Fruit fly (Drosophila melanogaster) whole organism, embryonic: Measurements from ENCODE around the gene CG31321.

ENCODE experiments used
- Ada2b ChIP-seq: fragments of 200-800 bp; sonication (Bioruptor generic); IDR thresholded peaks from 2 replicates; pipeline ENCODE4 v1.3.6; 2022; ENCODE audit warnings: missing biosample characterization, missing genetic modification characterization
- Atf3 ChIP-seq: fragments of 200-800 bp; sonication (Bioruptor generic); optimal IDR thresholded peaks from 3 replicates; lab custom pipeline; 2016; ENCODE audit warnings: missing biosample characterization, missing genetic modification characterization
- BEAF-32 ChIP-seq: fragments of 200-800 bp; sonication (Bioruptor generic); optimal IDR thresholded peaks from 3 replicates; lab custom pipeline; 2017; ENCODE audit warnings: missing biosample characterization, missing genetic modification characterization, mild to moderate bottlenecking, moderate library complexity, missing genetic modification reagents
- CG10565 ChIP-seq: fragments of 200-800 bp; sonication (Bioruptor generic); optimal IDR thresholded peaks from 3 replicates; lab custom pipeline; 2016; ENCODE audit warnings: missing biosample characterization, mild to moderate bottlenecking, missing genetic modification characterization
- CG11504 ChIP-seq: fragments of 200-800 bp; sonication (Bioruptor generic); optimal IDR thresholded peaks from 3 replicates; lab custom pipeline; 2019; ENCODE audit warnings: missing biosample characterization, mild to moderate bottlenecking, missing genetic modification characterization, moderate library complexity
- CG11695 ChIP-seq: fragments of 200-800 bp; sonication (Bioruptor generic); IDR thresholded peaks from 3 replicates; pipeline ENCODE4 v1.3.6; 2022; ENCODE audit warnings: missing biosample characterization, missing genetic modification characterization
- CG12219 ChIP-seq: fragments of 200-800 bp; sonication (Bioruptor generic); optimal IDR thresholded peaks from 3 replicates; lab custom pipeline; 2018; ENCODE audit warnings: missing biosample characterization, mild to moderate bottlenecking, missing genetic modification characterization
- CG12391 ChIP-seq: fragments of 200-800 bp; sonication (Bioruptor generic); optimal IDR thresholded peaks from 3 replicates; lab custom pipeline; 2018; ENCODE audit warnings: missing biosample characterization, mild to moderate bottlenecking, missing genetic modification characterization, moderate library complexity
- CG12942 ChIP-seq: fragments of 200-800 bp; sonication (Bioruptor generic); optimal IDR thresholded peaks from 3 replicates; lab custom pipeline; 2016; ENCODE audit warnings: missing biosample characterization, missing genetic modification characterization
- CG14667 ChIP-seq: fragments of 200-800 bp; sonication (Bioruptor generic); IDR thresholded peaks from 2 replicates; pipeline ENCODE4 v1.3.6; 2022; ENCODE audit warnings: missing biosample characterization, missing genetic modification characterization
- CG15011 ChIP-seq: fragments of 200-800 bp; sonication (Bioruptor generic); optimal IDR thresholded peaks from 3 replicates; lab custom pipeline; 2018; ENCODE audit warnings: missing biosample characterization, mild to moderate bottlenecking, missing genetic modification characterization
- CG15601 ChIP-seq: fragments of 200-800 bp; sonication (Bioruptor generic); optimal IDR thresholded peaks from 3 replicates; lab custom pipeline; 2019; ENCODE audit warnings: missing biosample characterization, mild to moderate bottlenecking, missing genetic modification characterization, moderate library complexity
- CG17359 ChIP-seq: fragments of 200-800 bp; sonication (Bioruptor generic); optimal IDR thresholded peaks from 3 replicates; lab custom pipeline; 2018; ENCODE audit warnings: missing biosample characterization, mild to moderate bottlenecking, missing genetic modification characterization, moderate library complexity
- CG17385 ChIP-seq: fragments of 200-800 bp; sonication (Bioruptor generic); optimal IDR thresholded peaks from 3 replicates; lab custom pipeline; 2018; ENCODE audit warnings: missing biosample characterization, mild to moderate bottlenecking, missing genetic modification characterization
- CG18011 ChIP-seq: fragments of 200-800 bp; sonication (Bioruptor generic); optimal IDR thresholded peaks from 2 replicates; lab custom pipeline; 2017; ENCODE audit warnings: missing biosample characterization, missing genetic modification characterization, mild to moderate bottlenecking, moderate library complexity, missing genotype
- CG1832 ChIP-seq: fragments of 200-800 bp; sonication (Bioruptor generic); optimal IDR thresholded peaks from 2 replicates; lab custom pipeline; 2017; ENCODE audit warnings: missing biosample characterization, mild to moderate bottlenecking, missing genetic modification characterization, inconsistent platforms
- CG2678 ChIP-seq: fragments of 200-800 bp; sonication (Bioruptor generic); optimal IDR thresholded peaks from 3 replicates; lab custom pipeline; 2019; ENCODE audit warnings: missing biosample characterization, mild to moderate bottlenecking, missing genetic modification characterization, moderate library complexity
- CG4360 ChIP-seq: fragments of 200-800 bp; sonication (Bioruptor generic); IDR thresholded peaks from 2 replicates; pipeline ENCODE4 v1.3.6; 2022; ENCODE audit warnings: missing biosample characterization, missing genetic modification characterization
- CG6765 ChIP-seq: fragments of 200-800 bp; sonication (Bioruptor generic); optimal IDR thresholded peaks from 3 replicates; lab custom pipeline; 2017; ENCODE audit warnings: missing biosample characterization, mild to moderate bottlenecking, missing genetic modification characterization
- CG7372 ChIP-seq: fragments of 200-800 bp; sonication (Bioruptor generic); IDR thresholded peaks from 2 replicates; pipeline ENCODE4 v1.3.6; 2022; ENCODE audit warnings: missing biosample characterization, missing genetic modification characterization
- CG9727 ChIP-seq: fragments of 200-800 bp; sonication (Bioruptor generic); optimal IDR thresholded peaks from 3 replicates; lab custom pipeline; 2017; ENCODE audit warnings: missing biosample characterization, mild to moderate bottlenecking, missing genetic modification characterization
- CG9932 ChIP-seq: fragments of 200-800 bp; sonication (Bioruptor generic); IDR thresholded peaks from 2 replicates; pipeline ENCODE4 v1.3.6; 2022; ENCODE audit warnings: missing biosample characterization, missing genetic modification characterization
- CHES-1-like ChIP-seq: fragments of 200-800 bp; sonication (Bioruptor generic); optimal IDR thresholded peaks from 2 replicates; lab custom pipeline; 2016; ENCODE audit warnings: missing biosample characterization, missing genetic modification characterization
- Doc2 ChIP-seq: fragments of 200-800 bp; sonication (Bioruptor generic); IDR thresholded peaks from 2 replicates; pipeline ENCODE4 v1.3.6; 2022; ENCODE audit warnings: missing biosample characterization, missing genetic modification characterization
- NK7.1 ChIP-seq: fragments of 200-800 bp; sonication (Bioruptor generic); optimal IDR thresholded peaks from 3 replicates; lab custom pipeline; 2016; ENCODE audit warnings: missing biosample characterization, missing genetic modification characterization
- Nf-YC ChIP-seq: fragments of 200-800 bp; optimal IDR thresholded peaks from 3 replicates; lab custom pipeline; 2019; ENCODE audit warnings: missing biosample characterization, mild to moderate bottlenecking, missing genetic modification characterization, moderate library complexity
- Sry-δ ChIP-seq: fragments of 200-800 bp; sonication (Bioruptor generic); optimal IDR thresholded peaks from 2 replicates; lab custom pipeline; 2016; ENCODE audit warnings: missing biosample characterization, missing genetic modification characterization
- bcd ChIP-seq: fragments of 200-800 bp; sonication (Bioruptor generic); optimal IDR thresholded peaks from 2 replicates; lab custom pipeline; 2017; ENCODE audit warnings: missing biosample characterization, mild to moderate bottlenecking, missing genetic modification characterization
- bigmax ChIP-seq: fragments of 200-800 bp; sonication (Bioruptor generic); optimal IDR thresholded peaks from 2 replicates; lab custom pipeline; 2018; ENCODE audit warnings: missing biosample characterization, mild to moderate bottlenecking, missing genetic modification characterization
- dpn ChIP-seq, 2 experiments: fragments of 200-800 bp; sonication (Bioruptor generic); optimal IDR thresholded peaks; 3 replicates each; lab custom pipeline; 2016; ENCODE audit warnings: missing biosample characterization in 2 of 2, missing genetic modification characterization in 2 of 2
- emc ChIP-seq: fragments of 200-800 bp; sonication (Bioruptor generic); optimal IDR thresholded peaks from 2 replicates; lab custom pipeline; 2016; ENCODE audit warnings: missing biosample characterization, missing genetic modification characterization
- en ChIP-seq: fragments of 200-800 bp; sonication (Bioruptor generic); optimal IDR thresholded peaks from 2 replicates; lab custom pipeline; 2016; ENCODE audit warnings: missing biosample characterization, missing genetic modification characterization
- exex ChIP-seq: fragments of 200-800 bp; sonication (Bioruptor generic); optimal IDR thresholded peaks from 4 replicates; lab custom pipeline; 2018; ENCODE audit warnings: missing biosample characterization, mild to moderate bottlenecking, missing genetic modification characterization, moderate library complexity
- ftz-f1 ChIP-seq: fragments of 200-800 bp; sonication (Bioruptor generic); optimal IDR thresholded peaks from 2 replicates; lab custom pipeline; 2016; ENCODE audit warnings: missing biosample characterization, missing genetic modification characterization
- gsb ChIP-seq: fragments of 200-800 bp; sonication (Bioruptor generic); IDR thresholded peaks from 2 replicates; pipeline ENCODE4 v1.3.6; 2022; ENCODE audit warnings: missing biosample characterization, missing genetic modification characterization
- gsb-n ChIP-seq: fragments of 200-800 bp; sonication (Bioruptor generic); optimal IDR thresholded peaks from 3 replicates; lab custom pipeline; 2018; ENCODE audit warnings: missing biosample characterization, mild to moderate bottlenecking, missing genetic modification characterization
- hb ChIP-seq: fragments of 200-800 bp; sonication (Bioruptor generic); IDR thresholded peaks from 3 replicates; pipeline ENCODE4 v1.3.6; 2022; ENCODE audit warnings: missing biosample characterization, missing genetic modification characterization; ENCODE audit not compliant: partially characterized antibody
- klu ChIP-seq: fragments of 200-800 bp; sonication (Bioruptor generic); IDR thresholded peaks from 2 replicates; pipeline ENCODE4 v1.3.6; 2022; ENCODE audit warnings: missing biosample characterization, missing genetic modification characterization
- pho ChIP-seq: fragments of 200-800 bp; sonication (Bioruptor generic); optimal IDR thresholded peaks from 2 replicates; lab custom pipeline; 2016; ENCODE audit warnings: missing biosample characterization, missing genetic modification characterization
- pzg ChIP-seq: fragments of 200-800 bp; sonication (Bioruptor generic); optimal IDR thresholded peaks from 3 replicates; lab custom pipeline; 2018; ENCODE audit warnings: missing biosample characterization, mild to moderate bottlenecking, missing genetic modification characterization, moderate library complexity
- run ChIP-seq: fragments of 200-800 bp; sonication (Bioruptor generic); optimal IDR thresholded peaks from 3 replicates; lab custom pipeline; 2018; ENCODE audit warnings: missing biosample characterization, mild to moderate bottlenecking, missing genetic modification characterization
- shn ChIP-seq: fragments of 200-800 bp; sonication (Bioruptor generic); optimal IDR thresholded peaks from 3 replicates; lab custom pipeline; 2016; ENCODE audit warnings: missing biosample characterization, missing genetic modification characterization
- sna ChIP-seq: fragments of 200-800 bp; sonication (Bioruptor generic); IDR thresholded peaks from 2 replicates; pipeline ENCODE4 v1.3.6; 2022; ENCODE audit warnings: missing biosample characterization, missing genetic modification characterization; ENCODE audit not compliant: partially characterized antibody
- tap ChIP-seq: fragments of 200-800 bp; optimal IDR thresholded peaks from 3 replicates; lab custom pipeline; 2019; ENCODE audit warnings: missing biosample characterization, mild to moderate bottlenecking, missing genetic modification characterization, moderate library complexity
- tll ChIP-seq, 2 experiments: fragments of 200-800 bp in 1 of 2; fragments of >200 bp in 1 of 2; sonication (Bioruptor generic) in 1 of 2; optimal IDR thresholded peaks; 2 replicates each; lab custom pipeline; 2017 to 2019; ENCODE audit warnings: missing biosample characterization in 2 of 2, missing genetic modification characterization in 2 of 2, mild to moderate bottlenecking in 1 of 2, moderate library complexity in 1 of 2
- toy ChIP-seq: fragments of 200-800 bp; sonication (Bioruptor generic); IDR thresholded peaks from 2 replicates; pipeline ENCODE4 v1.3.6; 2022; ENCODE audit warnings: missing biosample characterization, missing genetic modification characterization
- ttk ChIP-seq: fragments of 200-800 bp; sonication (Bioruptor generic); IDR thresholded peaks from 2 replicates; pipeline ENCODE4 v2.1.2; 2022; ENCODE audit warnings: missing biosample characterization, missing genetic modification characterization
- z ChIP-seq: fragments of 200-800 bp; sonication (Bioruptor generic); IDR thresholded peaks from 3 replicates; pipeline ENCODE4 v1.3.6; 2022; ENCODE audit warnings: missing biosample characterization, missing genetic modification characterization

CG31321 gene

DNA sequence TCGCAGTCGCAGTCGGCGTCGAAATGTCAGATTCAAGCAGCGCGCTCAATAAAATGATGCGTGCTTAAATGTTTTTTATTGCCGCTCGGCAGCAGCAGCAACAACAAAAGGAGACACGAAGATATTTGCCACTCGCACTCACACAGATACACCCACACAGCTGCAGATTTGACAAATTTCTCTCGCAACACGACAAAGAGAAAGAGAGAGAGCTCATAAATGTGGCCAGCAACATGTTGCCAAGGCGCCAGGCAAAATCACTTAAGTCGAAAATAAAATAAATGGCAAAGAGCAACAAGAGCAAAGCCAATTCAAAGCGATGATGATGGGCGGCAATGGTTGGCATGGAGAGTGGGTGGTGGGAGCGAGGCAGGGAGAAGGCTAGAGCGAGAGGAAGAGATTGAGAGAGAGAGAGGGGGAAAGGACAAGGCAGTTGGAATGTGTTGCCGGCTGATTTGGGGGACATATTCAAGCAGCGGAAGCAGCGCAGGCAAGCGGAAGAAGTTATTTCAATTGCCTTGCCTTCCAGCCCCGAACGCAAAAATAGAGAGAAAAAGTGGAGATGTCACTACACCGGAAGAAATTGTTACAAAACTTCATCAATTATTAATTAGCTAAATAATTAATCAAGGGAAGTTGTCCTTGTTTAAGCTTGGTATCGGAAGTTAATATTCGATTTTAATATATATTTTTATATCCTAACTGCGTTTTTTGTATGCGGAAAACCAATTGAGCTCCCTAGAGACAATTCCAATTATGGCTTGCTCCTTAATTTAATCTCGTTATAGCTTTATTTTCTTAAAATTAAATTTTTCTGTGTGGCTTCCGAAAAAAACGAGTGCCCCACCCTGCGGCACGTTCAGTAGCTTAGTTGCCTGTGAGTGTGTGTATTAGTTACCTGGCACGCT lies 36.9 kb downstream of the CG31321 start (continued):
- no peak for TF ChIP-seq klu (GFP tag; lab: Robert Waterston, UW)
- peak; percentile 61 for TF ChIP-seq CG17385 (GFP tag; lab: Kevin White, UChicago)
- 0 out of 2 replicates have a peak, but pooled peaks have one; percentile 17 for TF ChIP-seq CG14667 (GFP tag; lab: Robert Waterston, UW)
- TF ChIP-seq ftz-f1 (GFP tag; lab: Kevin White, UChicago) = no peak
- peak; percentile 65 for TF ChIP-seq CG12391 (tag; lab: Kevin White, UChicago)
- TF ChIP-seq CG10565 = no peak
- TF ChIP-seq Atf3 (GFP tag; lab: Kevin White, UChicago) = no peak
- peak; percentile 62 for TF ChIP-seq CG1832 (GFP tag; lab: Kevin White, UChicago)
- TF ChIP-seq NK7.1 = no peak
- peak; percentile 82 for TF ChIP-seq CG4360
- peak; percentile 36 for TF ChIP-seq CG6765 (GFP tag; lab: Kevin White, UChicago)
- peak; percentile 16; the same call in 1 of the 2 replicates for TF ChIP-seq toy (GFP tag; lab: Robert Waterston, UW)
- TF ChIP-seq hb (GFP tag; lab: Robert Waterston, UW) = no peak
- TF ChIP-seq CG17359 = peak; percentile 66
- TF ChIP-seq emc = no peak
- TF ChIP-seq CG15601 (tag; lab: Kevin White, UChicago) = no peak
- TF ChIP-seq CHES-1-like (GFP tag; lab: Kevin White, UChicago) = no peak
- TF ChIP-seq gsb-n (tag; lab: Kevin White, UChicago) = peak; percentile 14
- no peak for TF ChIP-seq BEAF-32
- TF ChIP-seq Doc2 = no peak
- peak; percentile 77 for TF ChIP-seq CG2678 (tag; lab: Kevin White, UChicago)
- no peak for TF ChIP-seq tll (GFP tag; optimal IDR thresholded peaks at IDR 0.05; lab: Kevin White, UChicago)
- peak; percentile 12 for TF ChIP-seq CG12942
- TF ChIP-seq z (GFP tag; lab: Robert Waterston, UW) = peak; percentile 33; the same call in 1 of the 3 replicates
- TF ChIP-seq run (tag; lab: Kevin White, UChicago) = peak; percentile 10
- TF ChIP-seq exex = no peak
- TF ChIP-seq CG15011 (GFP tag; lab: Kevin White, UChicago) = peak; percentile 42
- peak; percentile 30; the same call in 1 of the 2 replicates for TF ChIP-seq CG9932
- TF ChIP-seq en (GFP tag; lab: Kevin White, UChicago) = no peak
- TF ChIP-seq bigmax = no peak
- peak; percentile 14 for TF ChIP-seq tap
- peak; percentile 64 for TF ChIP-seq CG11695 (GFP tag; lab: Robert Waterston, UW)
- no peak for TF ChIP-seq Sry-δ (GFP tag; lab: Kevin White, UChicago)
- peak; percentile 100 for TF ChIP-seq CG11504 (tag; lab: Kevin White, UChicago)
- TF ChIP-seq gsb (GFP tag; lab: Robert Waterston, UW) = peak; percentile 16; the same call in 1 of the 2 replicates
- TF ChIP-seq CG9727 (GFP tag; lab: Kevin White, UChicago) = peak; percentile 65
- TF ChIP-seq Nf-YC = no peak
- no peak for TF ChIP-seq CG7372 (GFP tag; lab: Robert Waterston, UW)
- TF ChIP-seq pzg = no peak
- TF ChIP-seq bcd (GFP tag; lab: Kevin White, UChicago) = peak; percentile 69
- TF ChIP-seq shn (GFP tag; lab: Kevin White, UChicago) = no peak
- TF ChIP-seq Ada2b = peak; percentile 27; the same call in 1 of the 2 replicates
- no peak for TF ChIP-seq pho (GFP tag; lab: Kevin White, UChicago)
- TF ChIP-seq CG18011 = peak; percentile 40
- peak; percentile 22 to 34 for TF ChIP-seq dpn (GFP tag; optimal IDR thresholded peaks at IDR 0.05; lab: Kevin White, UChicago)
- TF ChIP-seq ttk (GFP tag; lab: Robert Waterston, UW) = no peak
- no peak for TF ChIP-seq sna (GFP tag; lab: Robert Waterston, UW)
- TF ChIP-seq CG12219 = peak; percentile 40
